Worm (Caenorhabditis elegans): ENCODE results near the gene nhr-193.

nhr-193 gene

DNA sequence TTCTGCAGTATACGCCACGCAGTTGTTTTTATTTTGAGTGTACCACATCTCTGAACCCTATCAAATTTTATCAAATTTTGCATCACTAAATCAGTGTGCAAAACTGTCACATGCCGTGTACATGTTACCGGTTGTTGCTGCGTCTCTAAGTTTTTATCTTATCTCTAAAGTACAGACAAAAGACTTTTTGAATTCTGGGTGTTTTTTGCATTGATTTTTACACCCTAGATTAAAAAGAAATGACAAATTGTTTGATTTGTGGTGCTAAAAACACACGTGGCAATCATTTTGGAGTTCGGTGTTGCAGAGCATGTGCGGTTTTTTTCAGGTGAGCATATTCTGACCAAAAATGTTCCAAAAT lies at the start of gene nhr-193:
Gene nhr-193 (plus strand): TSS at position 51 of the 361 bp plus-strand sequence.
- TF ChIP-seq sea-1 (GFP tag; conservative IDR thresholded peaks at IDR 0.05), result no peak
- no peak for TF ChIP-seq hmbx-1 (tag; optimal IDR thresholded peaks at IDR 0.05)
- TF ChIP-seq ets-7 (tag; optimal IDR thresholded peaks at IDR 0.05), result no peak
- TF ChIP-seq ceh-13 (GFP tag; optimal IDR thresholded peaks at IDR 0.05), result no peak
- TF ChIP-seq F13C5.2 (tag; optimal IDR thresholded peaks at IDR 0.05), result no peak
- no peak for TF ChIP-seq flt-1 (GFP tag; IDR thresholded peaks at IDR 0.05)
- no peak for TF ChIP-seq scrt-1 (GFP tag; IDR thresholded peaks at IDR 0.05)
- no peak for TF ChIP-seq B0310.2 (tag; optimal IDR thresholded peaks at IDR 0.05)

DNA sequence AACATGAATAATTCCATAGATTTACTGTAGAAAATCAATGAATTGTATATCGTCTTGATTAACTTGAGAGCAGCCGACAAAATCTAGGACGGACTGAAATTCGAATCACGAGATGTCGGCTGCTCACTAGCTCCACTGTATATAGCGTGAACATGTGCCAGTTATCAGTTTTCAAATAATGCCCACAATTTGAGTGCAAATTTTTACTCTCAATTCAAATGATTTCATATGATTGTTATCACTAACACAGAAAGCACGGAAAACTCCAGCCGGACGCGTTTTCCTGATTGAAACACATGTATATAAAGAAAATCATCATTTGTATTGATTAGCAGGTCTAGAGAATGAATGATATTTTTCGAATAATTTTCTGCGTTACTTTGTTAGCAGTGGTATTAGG lies 49.7 kb upstream of the nhr-193 start, which contains the start of gene oac-5:
Gene oac-5 (plus strand): TSS at position 301 of the 400 bp plus-strand sequence.
- TF ChIP-seq flt-1 (GFP tag; IDR thresholded peaks at IDR 0.05), result no peak
- no peak for TF ChIP-seq ceh-36 (tag; optimal IDR thresholded peaks at IDR 0.05)
- TF ChIP-seq F13C5.2 (tag; optimal IDR thresholded peaks at IDR 0.05), result no peak
- no peak for TF ChIP-seq sea-1 (GFP tag; conservative IDR thresholded peaks at IDR 0.05)
- TF ChIP-seq hmbx-1 (tag; optimal IDR thresholded peaks at IDR 0.05), result no peak
- no peak for TF ChIP-seq pes-1 (GFP tag; IDR thresholded peaks at IDR 0.05)
- TF ChIP-seq B0310.2 (tag; optimal IDR thresholded peaks at IDR 0.05), result no peak
- TF ChIP-seq ama-1 (optimal IDR thresholded peaks at IDR 0.05), result no peak
- TF ChIP-seq ets-7 (tag; optimal IDR thresholded peaks at IDR 0.05), result no peak
- no peak for TF ChIP-seq ceh-13 (GFP tag; optimal IDR thresholded peaks at IDR 0.05)
- TF ChIP-seq scrt-1 (GFP tag; IDR thresholded peaks at IDR 0.05), result no peak
- TF ChIP-seq tbx-11 (GFP tag; IDR thresholded peaks at IDR 0.05), result no peak
- no peak for TF ChIP-seq tra-4 (tag; optimal IDR thresholded peaks at IDR 0.05)
- no peak for TF ChIP-seq hnd-1 (tag; optimal IDR thresholded peaks at IDR 0.05)
- TF ChIP-seq tbx-37 (GFP tag; conservative IDR thresholded peaks at IDR 0.05), result no peak
- no peak for TF ChIP-seq aly-1 (tag; optimal IDR thresholded peaks at IDR 0.05)

DNA sequence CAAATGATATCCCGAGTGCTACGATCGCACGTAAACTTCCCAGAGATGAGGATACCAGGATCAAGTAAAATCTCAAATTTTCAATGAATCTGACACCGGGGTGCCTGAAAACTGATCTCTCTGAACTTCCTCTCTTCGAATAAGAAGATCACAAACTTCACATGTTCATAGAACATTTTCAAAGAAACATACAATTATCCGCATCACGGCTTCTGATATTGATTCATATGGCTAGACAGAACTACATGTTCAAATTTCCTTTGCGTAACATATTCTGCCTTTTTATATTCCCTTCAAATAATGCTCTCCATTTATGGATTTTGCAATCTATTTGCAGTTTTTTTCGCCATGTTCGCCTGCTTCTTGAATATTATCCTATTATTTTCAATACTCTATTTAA lies 45.0 kb upstream of the nhr-193 start, which contains the start of gene srbc-83:
Gene srbc-83 (plus strand): TSS at position 301 of the 400 bp plus-strand sequence.
- TF ChIP-seq scrt-1 (GFP tag; IDR thresholded peaks at IDR 0.05), result no peak

DNA sequence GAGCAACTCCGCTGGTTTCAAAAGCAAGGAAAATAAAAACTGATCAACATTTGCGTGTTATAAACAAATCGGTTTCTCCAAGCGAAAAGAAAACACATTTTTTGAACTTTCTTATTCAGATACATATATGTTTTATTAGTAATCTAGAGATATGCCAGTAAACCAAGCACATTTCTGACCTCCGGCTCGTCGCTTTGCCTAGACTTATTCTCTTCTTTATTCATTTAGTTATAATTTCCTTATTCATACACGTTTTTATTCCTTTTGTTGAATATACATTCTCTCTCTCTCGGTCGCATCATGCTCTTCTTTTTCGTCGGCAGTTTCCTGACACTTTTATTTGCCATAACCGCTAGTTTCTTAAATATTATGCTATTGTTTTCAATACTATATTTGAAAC lies 43.4 kb upstream of the nhr-193 start, which contains the start of gene srbc-84:
Gene srbc-84 (plus strand): TSS at position 301 of the 400 bp plus-strand sequence.
- TF ChIP-seq ama-1 (optimal IDR thresholded peaks at IDR 0.05) (no peak), aly-1 (tag; optimal IDR thresholded peaks at IDR 0.05) (no peak), sea-1 (GFP tag; conservative IDR thresholded peaks at IDR 0.05) (no peak), flt-1 (GFP tag; IDR thresholded peaks at IDR 0.05) (no peak), ceh-36 (tag; optimal IDR thresholded peaks at IDR 0.05) (no peak), F13C5.2 (tag; optimal IDR thresholded peaks at IDR 0.05) (no peak), tbx-37 (GFP tag; conservative IDR thresholded peaks at IDR 0.05) (no peak), hmbx-1 (tag; optimal IDR thresholded peaks at IDR 0.05) (no peak)

DNA sequence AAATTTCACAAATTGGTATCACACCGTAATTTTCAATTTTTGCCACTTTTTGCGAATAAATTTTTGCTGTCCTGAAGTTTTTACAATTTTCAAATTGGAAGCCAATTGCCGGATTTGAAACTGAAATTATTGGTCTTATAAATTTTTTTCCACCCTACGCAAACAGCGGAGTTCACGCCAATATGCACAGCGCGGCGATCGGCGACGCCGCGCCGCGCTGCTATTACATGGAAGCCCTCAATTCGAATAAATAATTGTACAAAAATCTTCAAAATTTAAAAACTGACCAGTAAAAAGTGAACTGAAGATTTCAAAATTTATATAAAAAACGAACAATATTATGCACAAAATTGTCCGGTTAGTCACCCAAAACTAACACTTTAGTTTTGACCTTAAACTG lies 42.3 kb upstream of the nhr-193 start:
- no peak for TF ChIP-seq hmbx-1 (tag; optimal IDR thresholded peaks at IDR 0.05)

DNA sequence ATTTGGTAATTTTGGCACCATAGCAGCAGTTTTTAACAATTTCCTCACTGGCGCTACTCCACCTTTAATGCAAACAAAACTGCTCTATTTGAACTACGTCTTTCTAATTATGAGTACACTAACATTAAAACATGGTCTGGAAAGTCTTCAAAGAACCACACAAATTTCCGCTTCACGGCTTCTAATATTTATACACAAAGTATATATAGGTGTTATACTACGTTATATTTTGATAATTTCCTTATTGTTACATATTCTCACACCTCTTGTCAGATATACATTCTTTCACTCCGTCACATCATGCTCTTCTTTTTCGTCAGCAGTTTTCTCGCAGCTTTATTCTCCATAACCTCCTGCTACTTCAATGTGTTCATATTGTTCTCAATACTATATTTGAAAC lies 41.8 kb upstream of the nhr-193 start, which contains the start of gene srbc-82:
Gene srbc-82 (plus strand): TSS at position 301 of the 400 bp plus-strand sequence.
- no peak for TF ChIP-seq tbx-37 (GFP tag; conservative IDR thresholded peaks at IDR 0.05)
- no peak for TF ChIP-seq sea-1 (GFP tag; conservative IDR thresholded peaks at IDR 0.05)

DNA sequence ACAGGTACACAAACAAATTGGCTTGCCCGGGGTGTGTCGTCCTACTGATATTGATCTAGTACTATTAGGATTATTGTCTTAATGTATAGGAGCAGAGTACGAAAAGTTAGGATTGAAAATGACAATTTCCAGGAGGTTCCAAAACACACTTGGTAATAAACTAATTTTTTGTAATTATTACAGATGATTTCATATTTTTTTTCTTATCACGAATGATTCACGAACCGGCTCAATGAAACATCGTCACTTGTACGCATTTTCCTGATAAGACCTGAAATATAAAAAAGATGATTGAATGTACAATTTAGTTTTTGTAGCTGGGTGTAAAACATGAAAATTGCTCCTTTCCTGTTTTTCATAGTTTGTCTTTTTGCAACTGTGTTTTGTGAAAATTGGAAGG lies 39.7 kb upstream of the nhr-193 start, which contains the start of the genes C31A11.13 and oac-6:
Gene C31A11.13 (minus strand): TSS at position 113 of the 400 bp plus-strand sequence.
Gene oac-6 (plus strand): TSS at position 279 of the 400 bp plus-strand sequence.
- no peak for TF ChIP-seq tbx-11 (GFP tag; IDR thresholded peaks at IDR 0.05)
- TF ChIP-seq ets-7 (tag; optimal IDR thresholded peaks at IDR 0.05), result no peak
- no peak for TF ChIP-seq hnd-1 (tag; optimal IDR thresholded peaks at IDR 0.05)
- no peak for TF ChIP-seq aly-1 (tag; optimal IDR thresholded peaks at IDR 0.05)
- no peak for TF ChIP-seq tra-4 (tag; optimal IDR thresholded peaks at IDR 0.05)
- TF ChIP-seq ceh-13 (GFP tag; optimal IDR thresholded peaks at IDR 0.05), result no peak
- TF ChIP-seq hmbx-1 (tag; optimal IDR thresholded peaks at IDR 0.05), result no peak
- TF ChIP-seq ceh-36 (tag; optimal IDR thresholded peaks at IDR 0.05), result no peak

DNA sequence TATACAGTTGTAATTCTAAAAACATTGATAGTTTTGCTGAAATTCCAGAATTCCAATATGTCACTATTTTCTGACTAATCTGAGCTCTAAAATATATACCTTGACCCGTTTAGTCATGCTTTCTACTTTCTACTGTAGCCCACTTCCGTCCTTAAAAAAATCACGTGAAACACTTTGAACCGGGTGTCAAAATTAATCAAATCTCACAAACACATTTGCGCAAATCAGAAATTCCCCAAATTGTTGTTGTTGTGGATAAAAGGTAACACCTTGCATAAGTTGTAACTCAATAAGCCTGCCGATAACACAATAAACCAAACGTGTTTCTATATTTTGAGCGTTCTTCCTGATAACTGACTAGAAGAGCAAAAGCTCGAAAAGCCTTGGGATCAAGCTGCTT lies 34.9 kb upstream of the nhr-193 start, which contains the start of gene srxa-7:
Gene srxa-7 (plus strand): TSS at position 301 of the 400 bp plus-strand sequence.
- TF ChIP-seq ceh-36 (tag; optimal IDR thresholded peaks at IDR 0.05), result no peak
- TF ChIP-seq tbx-37 (GFP tag; conservative IDR thresholded peaks at IDR 0.05), result no peak
- TF ChIP-seq flt-1 (GFP tag; IDR thresholded peaks at IDR 0.05), result no peak
- no peak for TF ChIP-seq pes-1 (GFP tag; IDR thresholded peaks at IDR 0.05)

DNA sequence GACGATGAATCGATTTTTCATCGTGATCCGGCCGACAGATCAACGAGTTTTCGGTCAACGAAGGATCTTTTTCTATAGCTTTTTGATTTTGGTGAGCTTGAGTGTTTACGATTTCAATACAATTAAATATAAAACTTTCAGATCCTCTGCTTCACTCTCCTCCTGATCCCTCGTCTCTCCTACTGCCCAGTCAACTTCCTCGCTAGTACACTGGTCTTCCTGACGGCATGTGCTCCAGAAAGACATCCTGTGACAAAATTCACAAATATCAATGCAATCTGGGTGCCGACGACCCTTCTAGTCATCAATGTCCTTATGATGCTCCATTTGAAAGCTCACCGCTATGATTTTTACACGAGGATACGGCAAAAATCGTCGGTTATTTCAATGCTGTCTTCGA lies 33.8 kb upstream of the nhr-193 start:
- TF ChIP-seq ama-1 (optimal IDR thresholded peaks at IDR 0.05), result no peak
- no peak for TF ChIP-seq tbx-11 (GFP tag; IDR thresholded peaks at IDR 0.05)
- TF ChIP-seq ceh-13 (GFP tag; optimal IDR thresholded peaks at IDR 0.05), result no peak
- no peak for TF ChIP-seq hmg-4 (GFP tag; optimal IDR thresholded peaks at IDR 0.05)
- no peak for TF ChIP-seq tbx-37 (GFP tag; conservative IDR thresholded peaks at IDR 0.05)
- TF ChIP-seq ceh-36 (tag; optimal IDR thresholded peaks at IDR 0.05), result no peak
- TF ChIP-seq B0310.2 (tag; optimal IDR thresholded peaks at IDR 0.05), result no peak
- no peak for TF ChIP-seq ets-7 (tag; optimal IDR thresholded peaks at IDR 0.05)
- no peak for TF ChIP-seq scrt-1 (GFP tag; IDR thresholded peaks at IDR 0.05)
- TF ChIP-seq F13C5.2 (tag; optimal IDR thresholded peaks at IDR 0.05), result no peak
- no peak for TF ChIP-seq hmbx-1 (tag; optimal IDR thresholded peaks at IDR 0.05)
- TF ChIP-seq sea-1 (GFP tag; conservative IDR thresholded peaks at IDR 0.05), result no peak
